Worm (Caenorhabditis elegans) whole organism, early embryonic: ENCODE measurements around the gene R160.3.

Experiments used
- ama-1 ChIP-seq: fragments of 150-350 bp; optimal IDR thresholded peaks from 2 replicates; lab custom pipeline; 2014
- ceh-36 ChIP-seq: sonication (generic microtip); optimal IDR thresholded peaks from 2 replicates; lab custom pipeline; 2016; ENCODE audit warnings: missing genetic modification characterization, inconsistent platforms, missing compliant biosample characterization
- ets-7 ChIP-seq: sonication (generic microtip); optimal IDR thresholded peaks from 2 replicates; lab custom pipeline; 2016; ENCODE audit warnings: missing genotype, missing genetic modification characterization, missing compliant biosample characterization
- pes-1 ChIP-seq: fragments of 200-800 bp; sonication (Bioruptor generic); IDR thresholded peaks from 2 replicates; pipeline ENCODE4 v1.3.6; 2022; ENCODE audit warnings: missing genetic modification reagents, missing genetic modification characterization, missing compliant biosample characterization
- scrt-1 ChIP-seq: fragments of 200-800 bp; sonication (Bioruptor generic); IDR thresholded peaks from 2 replicates; pipeline ENCODE4 v1.3.6; 2022; ENCODE audit warnings: missing genetic modification characterization, missing compliant biosample characterization
- tbx-37 ChIP-seq: fragments of 200-800 bp; sonication (Bioruptor generic); conservative IDR thresholded peaks from 2 replicates; pipeline ENCODE4 v1.3.6; 2022; ENCODE audit warnings: missing genetic modification reagents, missing genetic modification characterization, missing compliant biosample characterization

DNA sequence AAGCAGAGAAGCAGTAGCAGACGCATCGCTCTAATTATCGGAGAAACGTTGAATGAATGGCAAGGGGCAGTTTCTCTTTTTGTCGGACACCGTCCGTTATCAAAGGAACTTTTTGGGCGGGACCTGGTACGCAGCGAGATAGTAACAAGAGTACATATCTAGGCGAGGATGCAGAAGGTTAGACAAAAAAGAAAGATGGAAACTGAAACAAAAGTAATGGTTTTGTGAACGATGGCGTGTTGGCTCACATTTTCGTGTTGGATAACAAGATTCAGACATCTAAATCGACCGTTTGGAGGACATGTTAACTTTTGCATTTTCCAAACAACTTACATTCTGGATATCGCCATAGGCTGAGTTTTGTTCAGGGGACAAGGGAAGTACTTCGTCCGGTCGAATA, 8.7 kb downstream of the R160.3 start, which contains the start of gene F14H12.6:
- no peak for TF ChIP-seq ama-1 (lab: Kevin White, UChicago)
- no peak for TF ChIP-seq tbx-37 (GFP tag; lab: Robert Waterston, UW)
- TF ChIP-seq ets-7 (tag; lab: Kevin White, UChicago) = no peak
- TF ChIP-seq ceh-36 (tag; lab: Kevin White, UChicago) = no peak
- TF ChIP-seq scrt-1 (GFP tag; lab: Robert Waterston, UW) = no peak
- no peak for TF ChIP-seq pes-1 (GFP tag; lab: Robert Waterston, UW)
